Fruit fly (Drosophila melanogaster): ENCODE results near the gene Smr.

Smr gene

dm6 chrX:12661435-12661949, 80.9 kb downstream of the Smr start (continued):
- TF ChIP-seq nmo (GFP tag; optimal IDR thresholded peaks at IDR 0.05): no peak
- TF ChIP-seq CG32532 (GFP tag; IDR thresholded peaks at IDR 0.05): peak; percentile 24; the same call in 1 of the 2 replicates
- TF ChIP-seq CG10543 (GFP tag; optimal IDR thresholded peaks at IDR 0.05): peak; percentile 32
- TF ChIP-seq Bdp1 (GFP tag; optimal IDR thresholded peaks at IDR 0.05): no peak
- TF ChIP-seq Eip74EF (GFP tag; optimal IDR thresholded peaks at IDR 0.05): peak in 1 of 2 experiments; percentile 93
- TF ChIP-seq odd (GFP tag; optimal IDR thresholded peaks at IDR 0.05): no peak
- TF ChIP-seq CG4820 (GFP tag; optimal IDR thresholded peaks at IDR 0.05): no peak
- peak; percentile 29 for TF ChIP-seq nom (GFP tag; optimal IDR thresholded peaks at IDR 0.05)
- TF ChIP-seq CG17328 (GFP tag; IDR thresholded peaks at IDR 0.05): no peak
- TF ChIP-seq esg (GFP tag; conservative IDR thresholded peaks at IDR 0.05): no peak
- peak; percentile 8 for TF ChIP-seq sug (tag; optimal IDR thresholded peaks at IDR 0.05)
- peak; percentile 67 for TF ChIP-seq CG34376 (GFP tag; optimal IDR thresholded peaks at IDR 0.05)
- no peak for TF ChIP-seq scrt (GFP tag; optimal IDR thresholded peaks at IDR 0.05)
- TF ChIP-seq CrebB (tag; optimal IDR thresholded peaks at IDR 0.05): peak; percentile 30
- TF ChIP-seq wek (GFP tag; optimal IDR thresholded peaks at IDR 0.05): peak; percentile 26
- TF ChIP-seq ATbp (GFP tag; optimal IDR thresholded peaks at IDR 0.05): peak; percentile 11
- no peak for TF ChIP-seq CG2116 (GFP tag; optimal IDR thresholded peaks at IDR 0.05)

dm6 chrX:12660030-12660630, 82.3 kb downstream of the Smr start:
- TF ChIP-seq CG3847 (GFP tag; IDR thresholded peaks at IDR 0.05) (no peak), D (optimal IDR thresholded peaks at IDR 0.05) (peak; percentile 61), D (GFP tag; optimal IDR thresholded peaks at IDR 0.05) (no peak), pros (GFP tag; optimal IDR thresholded peaks at IDR 0.05) (peak; percentile 86), CG1647 (GFP tag; optimal IDR thresholded peaks at IDR 0.05) (no peak), CG11398 (GFP tag; optimal IDR thresholded peaks at IDR 0.05) (peak; percentile 16), dmrt11E (tag; optimal IDR thresholded peaks at IDR 0.05) (peak; percentile 15), CG6813 (GFP tag; optimal IDR thresholded peaks at IDR 0.05) (peak; percentile 34), insv (GFP tag; optimal IDR thresholded peaks at IDR 0.05) (peak in 1 of 2 experiments; percentile 33), Trl (optimal IDR thresholded peaks at IDR 0.05) (peak; percentile 72 to 74), Trl (GFP tag; optimal IDR thresholded peaks at IDR 0.05) (no peak), CG15479 (GFP tag; optimal IDR thresholded peaks at IDR 0.05) (peak; percentile 98), CG15514 (GFP tag; optimal IDR thresholded peaks at IDR 0.05) (no peak), CG13123 (GFP tag; optimal IDR thresholded peaks at IDR 0.05) (no peak), Atf6 (GFP tag; IDR thresholded peaks at IDR 0.05) (peak; percentile 61), psq (GFP tag; optimal IDR thresholded peaks at IDR 0.05) (peak; percentile 53), eve (GFP tag; optimal IDR thresholded peaks at IDR 0.05) (peak in 1 of 2 experiments; percentile 10), Stat92E (GFP tag; optimal IDR thresholded peaks at IDR 0.05) (peak in 1 of 3 experiments; percentile 56), cwo (GFP tag; optimal IDR thresholded peaks at IDR 0.05) (peak; percentile 59), Deaf1 (tag; optimal IDR thresholded peaks at IDR 0.05) (peak; percentile 74), crol (GFP tag; IDR thresholded peaks at IDR 0.05) (peak; percentile 80), row (GFP tag; IDR thresholded peaks at IDR 0.05) (peak; percentile 8; the same call in 1 of the 3 replicates), sug (tag; optimal IDR thresholded peaks at IDR 0.05) (peak; percentile 34), CG12769 (tag; optimal IDR thresholded peaks at IDR 0.05) (peak; percentile 28), CG17385 (GFP tag; optimal IDR thresholded peaks at IDR 0.05) (peak; percentile 18), HmgZ (tag; optimal IDR thresholded peaks at IDR 0.05) (peak; percentile 30), mam (GFP tag; optimal IDR thresholded peaks at IDR 0.05) (peak; percentile 9), dan (GFP tag; IDR thresholded peaks at IDR 0.05) (no peak), chif (GFP tag; optimal IDR thresholded peaks at IDR 0.05) (no peak), CG8359 (GFP tag; optimal IDR thresholded peaks at IDR 0.05; ENCODE audit: borderline replicate concordance) (no peak), pfk (GFP tag; optimal IDR thresholded peaks at IDR 0.05) (peak; percentile 34), ac (GFP tag; optimal IDR thresholded peaks at IDR 0.05) (peak; percentile 59)
